Fruit fly (Drosophila melanogaster) S2 (cell line): ENCODE results near the gene CG3527.

Experiments
- CG8478 ChIP-seq: fragments of >200 bp; optimal IDR thresholded peaks from 2 replicates; lab custom pipeline; 2018
- CTCF ChIP-seq, 2 experiments: fragments of >200 bp; optimal IDR thresholded peaks; 2 replicates each; lab custom pipeline; 2018

dm6 chrX:4599897-4600469 is 48.2 kb downstream of the CG3527 start:
- TF ChIP-seq CTCF (optimal IDR thresholded peaks at IDR 0.05; lab: Kevin White, UChicago) (no peak), CG8478 (lab: Kevin White, UChicago) (no peak)
